Worm (Caenorhabditis elegans): ENCODE data around the gene ZK1236.9.

Gene ZK1236.9

ce11 chrIII:8435074-8435473 lies at the start of gene ZK1236.9:
ZK1236.9 (minus strand) TSS chrIII:8435174.
- TF ChIP-seq odd-2 (tag; optimal IDR thresholded peaks at IDR 0.05) (no peak), lin-11 (tag; optimal IDR thresholded peaks at IDR 0.05) (no peak), dve-1 (tag; optimal IDR thresholded peaks at IDR 0.05) (no peak), ttx-3 (tag; optimal IDR thresholded peaks at IDR 0.05) (no peak), pha-2 (tag; optimal IDR thresholded peaks at IDR 0.05) (no peak)

ce11 chrIII:8483853-8484252 lies 48.9 kb upstream of the ZK1236.9 start, which contains the start of gene F42H10.3:
F42H10.3 (plus strand) TSS chrIII:8484153.
- TF ChIP-seq elt-4 (tag; optimal IDR thresholded peaks at IDR 0.05) (no peak), unc-42 (tag; optimal IDR thresholded peaks at IDR 0.05) (no peak), ceh-6 (GFP tag; optimal IDR thresholded peaks at IDR 0.05) (no peak), ceh-45 (GFP tag; IDR thresholded peaks at IDR 0.05) (no peak), madf-2 (tag; optimal IDR thresholded peaks at IDR 0.05) (no peak), fax-1 (tag; optimal IDR thresholded peaks at IDR 0.05) (no peak), ahr-1 (tag; optimal IDR thresholded peaks at IDR 0.05) (no peak), ceh-31 (tag; optimal IDR thresholded peaks at IDR 0.05) (no peak), eyg-1 (tag; optimal IDR thresholded peaks at IDR 0.05) (no peak), nhr-232 (tag; optimal IDR thresholded peaks at IDR 0.05) (no peak), fkh-10 (GFP tag; optimal IDR thresholded peaks at IDR 0.05) (no peak), K02D7.2 (tag; optimal IDR thresholded peaks at IDR 0.05) (no peak)

- TF ChIP-seq ahr-1 (tag; optimal IDR thresholded peaks at IDR 0.05) (no peak), tbx-2 (tag; optimal IDR thresholded peaks at IDR 0.05) (no peak), elt-2 (tag; optimal IDR thresholded peaks at IDR 0.05) (no peak), ets-4 (tag; optimal IDR thresholded peaks at IDR 0.05) (no peak), rnt-1 (tag; optimal IDR thresholded peaks at IDR 0.05) (no peak), fax-1 (tag; optimal IDR thresholded peaks at IDR 0.05) (no peak), ceh-9 (tag; optimal IDR thresholded peaks at IDR 0.05) (no peak), che-1 (tag; optimal IDR thresholded peaks at IDR 0.05) (no peak), dmd-4 (tag; optimal IDR thresholded peaks at IDR 0.05; ENCODE audit: borderline replicate concordance) (no peak), sdc-2 (tag; optimal IDR thresholded peaks at IDR 0.05) (no peak), ceh-22 (tag; optimal IDR thresholded peaks at IDR 0.05) (no peak), unc-42 (tag; optimal IDR thresholded peaks at IDR 0.05) (no peak), odd-2 (tag; optimal IDR thresholded peaks at IDR 0.05) (no peak), hlh-13 (GFP tag; optimal IDR thresholded peaks at IDR 0.05) (no peak), gmeb-2 (tag; optimal IDR thresholded peaks at IDR 0.05) (no peak), lim-6 (tag; optimal IDR thresholded peaks at IDR 0.05) (no peak)
These were observed 45.4 kb upstream of the ZK1236.9 start, which contains the start of gene F42H10.6 for ce11 chrIII:8480355-8480754. F42H10.6 (minus strand) TSS chrIII:8480455.

- no peak for TF ChIP-seq ceh-6 (GFP tag; optimal IDR thresholded peaks at IDR 0.05)
- TF ChIP-seq ceh-19 (GFP tag; optimal IDR thresholded peaks at IDR 0.05) = no peak
- TF ChIP-seq pqm-1 (tag; optimal IDR thresholded peaks at IDR 0.05) = no peak
- TF ChIP-seq elt-2 (tag; optimal IDR thresholded peaks at IDR 0.05) = peak; percentile 66
- no peak for TF ChIP-seq dmd-4 (tag; optimal IDR thresholded peaks at IDR 0.05; ENCODE audit: borderline replicate concordance)
- TF ChIP-seq rnt-1 (tag; optimal IDR thresholded peaks at IDR 0.05) = no peak
- TF ChIP-seq K02D7.2 (tag; optimal IDR thresholded peaks at IDR 0.05) = no peak
These were observed 44.4 kb upstream of the ZK1236.9 start for ce11 chrIII:8479322-8479864.

- TF ChIP-seq unc-42 (tag; optimal IDR thresholded peaks at IDR 0.05) = no peak
- no peak for TF ChIP-seq syd-9 (tag; optimal IDR thresholded peaks at IDR 0.05)
- TF ChIP-seq eyg-1 (tag; optimal IDR thresholded peaks at IDR 0.05) = no peak
These were observed 38.3 kb upstream of the ZK1236.9 start for ce11 chrIII:8473292-8473691.

- no peak for TF ChIP-seq odd-2 (tag; optimal IDR thresholded peaks at IDR 0.05)
- TF ChIP-seq unc-86 (tag; optimal IDR thresholded peaks at IDR 0.05) = no peak
- TF ChIP-seq fax-1 (tag; optimal IDR thresholded peaks at IDR 0.05) = no peak
- TF ChIP-seq tbx-2 (tag; optimal IDR thresholded peaks at IDR 0.05) = no peak
- TF ChIP-seq ceh-19 (GFP tag; optimal IDR thresholded peaks at IDR 0.05) = no peak
- TF ChIP-seq pax-1 (tag; optimal IDR thresholded peaks at IDR 0.05) = no peak
- no peak for TF ChIP-seq gmeb-2 (tag; optimal IDR thresholded peaks at IDR 0.05)
- TF ChIP-seq ceh-31 (tag; optimal IDR thresholded peaks at IDR 0.05) = no peak
- TF ChIP-seq nfya-1 (tag; optimal IDR thresholded peaks at IDR 0.05) = no peak
- no peak for TF ChIP-seq ceh-24 (tag; optimal IDR thresholded peaks at IDR 0.05)
- TF ChIP-seq nhr-232 (tag; optimal IDR thresholded peaks at IDR 0.05) = no peak
These were observed 32.5 kb upstream of the ZK1236.9 start for ce11 chrIII:8467520-8467919.
